Worm (Caenorhabditis elegans) whole organism, L2 larva: ENCODE data around the gene taf-12.

Source experiments
- blmp-1 ChIP-seq: sonication (generic microtip); optimal IDR thresholded peaks from 2 replicates; lab custom pipeline; 2017; ENCODE audit warnings: missing genetic modification characterization, mild to moderate bottlenecking, missing compliant biosample characterization, antibody characterized with exemption, moderate library complexity; ENCODE audit not compliant: insufficient read depth
- nhr-12 ChIP-seq: fragments of 150-350 bp; optimal IDR thresholded peaks from 2 replicates; lab custom pipeline; 2014; ENCODE audit warnings: missing biosample characterization, missing genetic modification characterization
- ztf-11 ChIP-seq: sonication (generic microtip); optimal IDR thresholded peaks from 2 replicates; lab custom pipeline; 2017; ENCODE audit warnings: missing biosample characterization, missing genetic modification characterization

ce11 chrIII:11816523-11817003, 52.5 kb downstream of the taf-12 start, which contains the start of gene C18D11.1:
- TF ChIP-seq nhr-12 (tag; lab: Kevin White, UChicago) (no peak), ztf-11 (tag; lab: Kevin White, UChicago) (no peak), blmp-1 (no peak)
